Worm (Caenorhabditis elegans) whole organism, mixed stage, embryonic: ENCODE results near the gene Y56A3A.22.
"Not testable (repeated sequence)": the region's sequence is repeated elsewhere in the genome, so short reads cannot be mapped to it uniquely, and the experiment has no call there.

Experiments
- M03D4.4 ChIP-seq: sonication (generic microtip); optimal IDR thresholded peaks from 2 replicates; lab custom pipeline; 2017; ENCODE audit warnings: mild to moderate bottlenecking, missing genetic modification characterization, missing compliant biosample characterization
- blmp-1 ChIP-seq: fragments of 150-350 bp; optimal IDR thresholded peaks from 2 replicates; lab custom pipeline; 2014; ENCODE audit warnings: missing biosample characterization, missing genetic modification characterization
- ceh-39 ChIP-seq: fragments of 150-350 bp; optimal IDR thresholded peaks from 2 replicates; lab custom pipeline; 2014; ENCODE audit warnings: missing biosample characterization, missing genetic modification characterization
- ceh-83 ChIP-seq: fragments of 200-800 bp; sonication (Bioruptor generic); optimal IDR thresholded peaks from 2 replicates; lab custom pipeline; 2018; ENCODE audit warnings: mild to moderate bottlenecking, missing genetic modification characterization, missing compliant biosample characterization
- cnd-1 ChIP-seq: fragments of 200-800 bp; sonication (Bioruptor generic); optimal IDR thresholded peaks from 2 replicates; lab custom pipeline; 2018; ENCODE audit warnings: mild to moderate bottlenecking, missing genetic modification characterization, missing compliant biosample characterization
- elt-1 ChIP-seq: sonication (generic microtip); optimal IDR thresholded peaks from 2 replicates; lab custom pipeline; 2017; ENCODE audit warnings: missing genetic modification characterization, mild to moderate bottlenecking, missing compliant biosample characterization, antibody characterized with exemption, moderate library complexity, borderline replicate concordance; ENCODE audit not compliant: insufficient read depth
- flh-1 ChIP-seq: fragments of 200-800 bp; sonication (Bioruptor generic); optimal IDR thresholded peaks from 2 replicates; lab custom pipeline; 2018; ENCODE audit warnings: mild to moderate bottlenecking, missing genetic modification characterization, moderate library complexity, missing compliant biosample characterization
- ham-2 ChIP-seq: fragments of 200-800 bp; sonication (Bioruptor generic); optimal IDR thresholded peaks from 2 replicates; lab custom pipeline; 2018; ENCODE audit warnings: mild to moderate bottlenecking, missing genetic modification characterization, missing compliant biosample characterization
- hlh-1 ChIP-seq: fragments of 150-350 bp; optimal IDR thresholded peaks from 2 replicates; lab custom pipeline; 2014; ENCODE audit warnings: missing biosample characterization, missing genetic modification reagents, missing genetic modification characterization
- lin-13 ChIP-seq: fragments of 150-350 bp; optimal IDR thresholded peaks from 2 replicates; lab custom pipeline; 2014; ENCODE audit warnings: missing biosample characterization, missing genetic modification characterization
- lin-32 ChIP-seq: fragments of 200-800 bp; sonication (Bioruptor generic); optimal IDR thresholded peaks from 2 replicates; lab custom pipeline; 2018; ENCODE audit warnings: mild to moderate bottlenecking, missing genetic modification characterization, missing compliant biosample characterization
- lsy-2 ChIP-seq: fragments of 150-350 bp; optimal IDR thresholded peaks from 2 replicates; lab custom pipeline; 2014; ENCODE audit warnings: missing biosample characterization, missing genetic modification characterization
- mab-5 ChIP-seq: fragments of 150-350 bp; optimal IDR thresholded peaks from 2 replicates; lab custom pipeline; 2014; ENCODE audit warnings: missing biosample characterization, missing genetic modification characterization
- mep-1 ChIP-seq: fragments of 150-350 bp; optimal IDR thresholded peaks from 2 replicates; lab custom pipeline; 2017; ENCODE audit warnings: missing biosample characterization, missing genetic modification reagents, missing genetic modification characterization, inconsistent platforms
- mls-2 ChIP-seq: sonication (generic microtip); optimal IDR thresholded peaks from 2 replicates; lab custom pipeline; 2016; ENCODE audit warnings: mild to moderate bottlenecking, missing genetic modification characterization, moderate library complexity, missing compliant biosample characterization
- nhr-2 ChIP-seq: fragments of 150-350 bp; optimal IDR thresholded peaks from 2 replicates; lab custom pipeline; 2014; ENCODE audit warnings: missing biosample characterization, missing genetic modification characterization
- nhr-237 ChIP-seq: fragments of 150-350 bp; optimal IDR thresholded peaks from 2 replicates; lab custom pipeline; 2014; ENCODE audit warnings: missing biosample characterization, missing genetic modification characterization
- nhr-28 ChIP-seq: fragments of 150-350 bp; optimal IDR thresholded peaks from 2 replicates; lab custom pipeline; 2014; ENCODE audit warnings: missing biosample characterization, missing genetic modification characterization
- nhr-76 ChIP-seq: sonication (generic microtip); optimal IDR thresholded peaks from 2 replicates; lab custom pipeline; 2017; ENCODE audit warnings: missing biosample characterization, missing genetic modification characterization
- pha-4 ChIP-seq: fragments of 150-350 bp; optimal IDR thresholded peaks from 2 replicates; lab custom pipeline; 2018; ENCODE audit warnings: missing biosample characterization, missing genetic modification reagents, missing genetic modification characterization
- sem-2 ChIP-seq: fragments of 200-800 bp; sonication (Bioruptor generic); optimal IDR thresholded peaks from 2 replicates; lab custom pipeline; 2018; ENCODE audit warnings: mild to moderate bottlenecking, missing genetic modification characterization, missing compliant biosample characterization
- snpc-4 ChIP-seq: fragments of 150-350 bp; optimal IDR thresholded peaks from 2 replicates; lab custom pipeline; 2014; ENCODE audit warnings: missing biosample characterization, missing genetic modification characterization
- sptf-1 ChIP-seq: sonication (generic microtip); optimal IDR thresholded peaks from 2 replicates; lab custom pipeline; 2017; ENCODE audit warnings: mild to moderate bottlenecking, missing genetic modification characterization, moderate library complexity, missing compliant biosample characterization
- tbx-8 ChIP-seq: fragments of 200-800 bp; sonication (Bioruptor generic); optimal IDR thresholded peaks from 2 replicates; lab custom pipeline; 2018; ENCODE audit warnings: mild to moderate bottlenecking, missing genetic modification characterization, moderate library complexity, missing compliant biosample characterization
- unc-120 ChIP-seq: sonication (generic microtip); optimal IDR thresholded peaks from 2 replicates; lab custom pipeline; 2017; ENCODE audit warnings: missing genetic modification characterization, missing compliant biosample characterization; ENCODE audit not compliant: poor library complexity, severe bottlenecking
- unc-39 ChIP-seq: fragments of 150-350 bp; optimal IDR thresholded peaks from 2 replicates; lab custom pipeline; 2014; ENCODE audit warnings: missing biosample characterization, missing genetic modification characterization
- unc-62 ChIP-seq: fragments of 150-350 bp; optimal IDR thresholded peaks from 2 replicates; lab custom pipeline; 2014; ENCODE audit warnings: missing biosample characterization, missing genetic modification reagents, missing genetic modification characterization
- zip-8 ChIP-seq: fragments of 150-350 bp; optimal IDR thresholded peaks from 2 replicates; lab custom pipeline; 2014; ENCODE audit warnings: missing biosample characterization, missing genetic modification characterization

Gene Y56A3A.22

DNA sequence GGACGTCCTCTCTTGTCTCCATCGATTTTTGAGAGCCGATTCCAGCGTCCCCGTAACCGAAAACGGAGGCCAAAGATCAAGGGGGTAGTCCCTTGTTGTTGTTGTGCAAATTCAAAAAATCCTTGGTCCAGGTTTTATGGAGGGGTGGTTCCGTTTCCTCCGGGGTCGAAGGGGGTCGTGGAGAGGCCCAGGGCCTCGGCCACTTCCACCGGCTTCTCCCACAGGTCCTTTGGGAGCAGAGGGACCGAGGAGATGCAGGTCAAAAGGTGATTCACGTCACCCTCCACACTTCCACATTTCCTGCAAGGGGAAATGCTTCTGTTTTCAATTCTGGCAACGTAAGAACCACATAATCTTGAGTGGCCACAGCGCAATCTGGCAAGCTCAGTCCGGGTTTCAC is 37.8 kb upstream of the Y56A3A.22 start, which contains the start of gene fbxb-22:
fbxb-22 (minus strand) TSS at position 61 of the 400 bp plus-strand sequence.
- not testable (repeated sequence) for TF ChIP-seq nhr-237 (tag; lab: Kevin White, UChicago); mep-1 (tag; lab: Kevin White, UChicago); mls-2

DNA sequence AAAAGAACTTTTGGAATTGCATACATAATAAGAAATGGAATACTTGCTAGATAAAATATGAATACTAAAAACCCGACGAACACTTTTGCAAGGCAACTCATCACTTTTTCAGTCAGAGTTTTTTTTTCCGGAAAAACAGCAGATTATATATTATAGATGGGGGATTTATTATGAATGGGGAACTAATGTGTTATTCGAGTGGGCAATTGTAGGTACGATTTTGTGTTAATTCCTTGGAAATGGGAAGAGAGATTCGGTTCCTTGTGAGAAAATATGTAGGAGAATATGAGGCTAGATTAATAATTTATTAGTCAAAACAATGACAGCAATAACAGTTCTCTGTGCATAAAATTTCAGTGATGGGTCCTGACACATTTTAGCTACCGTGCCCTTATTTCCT is 30.2 kb upstream of the Y56A3A.22 start, which contains the start of gene faah-5:
faah-5 (minus strand) TSS at position 101 of the 400 bp plus-strand sequence.
- TF ChIP-seq mls-2 (no peak), zip-8 (no peak), sem-2 (GFP tag; lab: Kevin White, UChicago) (no peak), lin-13 (tag; lab: Kevin White, UChicago) (no peak), elt-1 (tag; lab: Kevin White, UChicago) (no peak), nhr-28 (no peak), cnd-1 (tag; lab: Kevin White, UChicago) (no peak), nhr-237 (tag; lab: Kevin White, UChicago) (no peak), sptf-1 (no peak), unc-62 (no peak), lsy-2 (no peak), pha-4 (tag; lab: Kevin White, UChicago) (no peak), flh-1 (GFP tag; lab: Kevin White, UChicago) (no peak), snpc-4 (tag; lab: Kevin White, UChicago) (no peak), ham-2 (GFP tag; lab: Kevin White, UChicago) (no peak), lin-32 (GFP tag; lab: Kevin White, UChicago) (no peak), blmp-1 (tag; lab: Kevin White, UChicago) (no peak), ceh-39 (no peak), unc-39 (no peak), nhr-2 (tag; lab: Kevin White, UChicago) (no peak)

DNA sequence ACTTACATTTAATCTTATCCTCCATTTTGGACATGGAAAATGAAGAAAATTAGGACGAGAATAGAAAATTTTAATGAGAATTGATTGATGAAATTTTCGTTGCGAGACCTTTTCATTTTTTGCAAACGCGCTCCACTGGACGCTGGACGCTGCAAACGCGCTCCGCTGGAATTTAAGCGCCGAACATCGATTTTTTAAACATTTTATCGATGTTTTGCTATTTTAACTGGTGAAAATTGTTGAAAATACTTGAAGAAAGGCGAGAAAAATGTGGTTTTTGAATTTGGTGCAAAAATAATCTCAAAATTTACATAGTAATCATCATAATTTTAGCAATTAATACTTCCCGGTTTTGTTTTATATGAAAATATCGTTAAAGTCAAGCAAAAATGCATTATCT is 28.6 kb upstream of the Y56A3A.22 start, which contains the start of gene Y56A3A.41:
Y56A3A.41 (minus strand) TSS at position 101 of the 400 bp plus-strand sequence.
- no peak for TF ChIP-seq blmp-1 (tag; lab: Kevin White, UChicago)
- TF ChIP-seq hlh-1 (tag; lab: Kevin White, UChicago) = no peak
- no peak for TF ChIP-seq unc-39
- no peak for TF ChIP-seq lin-13 (tag; lab: Kevin White, UChicago)
- TF ChIP-seq cnd-1 (tag; lab: Kevin White, UChicago) = no peak
- TF ChIP-seq snpc-4 (tag; lab: Kevin White, UChicago) = no peak
- TF ChIP-seq ham-2 (GFP tag; lab: Kevin White, UChicago) = no peak
- no peak for TF ChIP-seq elt-1 (tag; lab: Kevin White, UChicago)
- no peak for TF ChIP-seq nhr-76 (tag; lab: Kevin White, UChicago)
- TF ChIP-seq pha-4 (tag; lab: Kevin White, UChicago) = no peak
- TF ChIP-seq tbx-8 (GFP tag; lab: Kevin White, UChicago) = no peak

ce11 chrIII:11895504-11895903 is 26.0 kb upstream of the Y56A3A.22 start:
- TF ChIP-seq ham-2 (GFP tag; lab: Kevin White, UChicago) (no peak), pha-4 (tag; lab: Kevin White, UChicago) (no peak), ceh-83 (GFP tag; lab: Kevin White, UChicago) (no peak), tbx-8 (GFP tag; lab: Kevin White, UChicago) (no peak), sem-2 (GFP tag; lab: Kevin White, UChicago) (no peak), snpc-4 (tag; lab: Kevin White, UChicago) (no peak), blmp-1 (tag; lab: Kevin White, UChicago) (no peak)

ce11 chrIII:11896652-11897051 is 24.8 kb upstream of the Y56A3A.22 start:
- no peak for TF ChIP-seq unc-39
- no peak for TF ChIP-seq lsy-2
- TF ChIP-seq blmp-1 (tag; lab: Kevin White, UChicago) = no peak
- TF ChIP-seq M03D4.4 (tag; lab: Kevin White, UChicago) = no peak

- no peak for TF ChIP-seq unc-39
- no peak for TF ChIP-seq unc-120 (tag; lab: Kevin White, UChicago)
- no peak for TF ChIP-seq mab-5 (tag; lab: Kevin White, UChicago)
- no peak for TF ChIP-seq unc-62
- TF ChIP-seq nhr-2 (tag; lab: Kevin White, UChicago) = no peak
- TF ChIP-seq zip-8 = no peak
- TF ChIP-seq lin-32 (GFP tag; lab: Kevin White, UChicago) = no peak
- no peak for TF ChIP-seq ham-2 (GFP tag; lab: Kevin White, UChicago)
- no peak for TF ChIP-seq snpc-4 (tag; lab: Kevin White, UChicago)
- no peak for TF ChIP-seq tbx-8 (GFP tag; lab: Kevin White, UChicago)
- no peak for TF ChIP-seq nhr-237 (tag; lab: Kevin White, UChicago)
- TF ChIP-seq, all 35 proteins: peak for 0
Measured at ce11 chrIII:11898169-11898568, 23.3 kb upstream of the Y56A3A.22 start, which contains the start of gene tsen-2. tsen-2 (minus strand) TSS chrIII:11898269.
